Worm (Caenorhabditis elegans) whole organism, early embryonic: ENCODE measurements around the gene swsn-3.

ENCODE experiments used
- ama-1 ChIP-seq: fragments of 150-350 bp; optimal IDR thresholded peaks from 2 replicates; lab custom pipeline; 2014
- flt-1 ChIP-seq: fragments of 200-800 bp; sonication (Bioruptor generic); IDR thresholded peaks from 2 replicates; pipeline ENCODE4 v1.3.6; 2022; ENCODE audit warnings: missing genetic modification characterization, missing compliant biosample characterization

DNA sequence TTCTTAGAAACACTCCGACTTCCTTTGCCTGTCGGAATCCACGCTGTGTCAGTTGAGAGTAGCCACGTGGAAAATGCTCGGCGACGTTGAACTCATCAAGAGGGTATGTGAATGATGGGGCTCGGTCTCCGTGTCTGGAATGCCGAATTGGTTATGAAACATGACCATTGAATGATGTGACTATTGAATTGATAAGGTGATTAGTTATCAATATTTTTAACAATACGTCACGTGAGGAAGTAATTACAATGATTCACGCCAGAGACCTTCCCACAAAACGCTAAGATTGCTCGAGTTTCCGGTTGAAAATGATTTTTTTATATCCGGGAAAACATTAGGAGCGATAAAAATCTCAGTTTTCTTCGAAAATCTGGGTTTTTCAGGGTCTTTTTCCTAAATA lies 9.2 kb downstream of the swsn-3 start:
- TF ChIP-seq ama-1 (lab: Kevin White, UChicago) (no peak), flt-1 (no peak)
